Worm (Caenorhabditis elegans) whole organism, mixed stage, embryonic: ENCODE results near the gene sea-2.

Experiments used
- ces-1 ChIP-seq: fragments of 150-350 bp; optimal IDR thresholded peaks from 2 replicates; lab custom pipeline; 2014; ENCODE audit warnings: missing biosample characterization, missing genetic modification reagents, missing genetic modification characterization
- cnd-1 ChIP-seq: fragments of 200-800 bp; sonication (Bioruptor generic); optimal IDR thresholded peaks from 2 replicates; lab custom pipeline; 2018; ENCODE audit warnings: mild to moderate bottlenecking, missing genetic modification characterization, missing compliant biosample characterization
- elt-1 ChIP-seq: sonication (generic microtip); optimal IDR thresholded peaks from 2 replicates; lab custom pipeline; 2017; ENCODE audit warnings: missing genetic modification characterization, mild to moderate bottlenecking, missing compliant biosample characterization, antibody characterized with exemption, moderate library complexity, borderline replicate concordance; ENCODE audit not compliant: insufficient read depth
- lin-13 ChIP-seq: fragments of 150-350 bp; optimal IDR thresholded peaks from 2 replicates; lab custom pipeline; 2014; ENCODE audit warnings: missing biosample characterization, missing genetic modification characterization
- lsy-2 ChIP-seq: fragments of 150-350 bp; optimal IDR thresholded peaks from 2 replicates; lab custom pipeline; 2014; ENCODE audit warnings: missing biosample characterization, missing genetic modification characterization
- mab-5 ChIP-seq: fragments of 150-350 bp; optimal IDR thresholded peaks from 2 replicates; lab custom pipeline; 2014; ENCODE audit warnings: missing biosample characterization, missing genetic modification characterization
- mep-1 ChIP-seq: fragments of 150-350 bp; optimal IDR thresholded peaks from 2 replicates; lab custom pipeline; 2017; ENCODE audit warnings: missing biosample characterization, missing genetic modification reagents, missing genetic modification characterization, inconsistent platforms
- nhr-237 ChIP-seq: fragments of 150-350 bp; optimal IDR thresholded peaks from 2 replicates; lab custom pipeline; 2014; ENCODE audit warnings: missing biosample characterization, missing genetic modification characterization
- pha-4 ChIP-seq: fragments of 150-350 bp; optimal IDR thresholded peaks from 2 replicates; lab custom pipeline; 2018; ENCODE audit warnings: missing biosample characterization, missing genetic modification reagents, missing genetic modification characterization
- snpc-4 ChIP-seq: fragments of 150-350 bp; optimal IDR thresholded peaks from 2 replicates; lab custom pipeline; 2014; ENCODE audit warnings: missing biosample characterization, missing genetic modification characterization
- unc-62 ChIP-seq: fragments of 150-350 bp; optimal IDR thresholded peaks from 2 replicates; lab custom pipeline; 2014; ENCODE audit warnings: missing biosample characterization, missing genetic modification reagents, missing genetic modification characterization
- ztf-11 ChIP-seq: fragments of 150-350 bp; optimal IDR thresholded peaks from 2 replicates; lab custom pipeline; 2014; ENCODE audit warnings: missing biosample characterization, missing genetic modification characterization

DNA sequence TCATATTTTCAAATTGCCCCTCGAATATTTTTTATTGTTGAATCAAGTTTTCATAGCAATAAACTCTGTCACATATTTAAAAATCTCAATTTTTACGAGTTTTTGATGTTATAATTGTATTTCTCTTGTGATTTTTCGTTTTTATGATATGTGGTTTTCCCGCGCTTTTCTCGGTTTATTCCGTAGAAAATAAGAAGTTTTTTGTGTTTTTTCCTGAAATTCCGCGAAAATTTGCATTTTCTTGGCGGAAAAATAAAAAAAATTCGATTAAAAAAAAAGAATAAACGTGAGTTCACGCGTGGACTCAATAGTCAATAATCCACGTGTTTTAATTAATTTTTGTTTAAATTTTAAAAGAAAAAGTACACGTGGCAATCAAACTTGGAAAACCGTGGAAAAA lies 14.2 kb upstream of the sea-2 start:
- TF ChIP-seq unc-62 (GFP tag; lab: Kevin White, UChicago) = no peak
- TF ChIP-seq pha-4 (tag; lab: Kevin White, UChicago) = no peak
- no peak for TF ChIP-seq mep-1 (tag; lab: Kevin White, UChicago)
- TF ChIP-seq snpc-4 (tag; lab: Kevin White, UChicago) = no peak
- no peak for TF ChIP-seq nhr-237 (tag; lab: Kevin White, UChicago)
- no peak for TF ChIP-seq lsy-2 (tag; lab: Kevin White, UChicago)
- TF ChIP-seq elt-1 (tag; lab: Kevin White, UChicago) = no peak
- TF ChIP-seq ces-1 (GFP tag; lab: Kevin White, UChicago) = no peak
- no peak for TF ChIP-seq mab-5 (tag; lab: Kevin White, UChicago)
- no peak for TF ChIP-seq lin-13 (tag; lab: Kevin White, UChicago)
- TF ChIP-seq cnd-1 (tag; lab: Kevin White, UChicago) = no peak
- TF ChIP-seq ztf-11 = no peak
